Fruit fly (Drosophila melanogaster) S2 (cell line): ENCODE measurements around the gene CG13737.

Source experiments
- CG8478 ChIP-seq: fragments of >200 bp; optimal IDR thresholded peaks from 2 replicates; lab custom pipeline; 2018
- CTCF ChIP-seq, 2 experiments: fragments of >200 bp; optimal IDR thresholded peaks; 2 replicates each; lab custom pipeline; 2018

DNA sequence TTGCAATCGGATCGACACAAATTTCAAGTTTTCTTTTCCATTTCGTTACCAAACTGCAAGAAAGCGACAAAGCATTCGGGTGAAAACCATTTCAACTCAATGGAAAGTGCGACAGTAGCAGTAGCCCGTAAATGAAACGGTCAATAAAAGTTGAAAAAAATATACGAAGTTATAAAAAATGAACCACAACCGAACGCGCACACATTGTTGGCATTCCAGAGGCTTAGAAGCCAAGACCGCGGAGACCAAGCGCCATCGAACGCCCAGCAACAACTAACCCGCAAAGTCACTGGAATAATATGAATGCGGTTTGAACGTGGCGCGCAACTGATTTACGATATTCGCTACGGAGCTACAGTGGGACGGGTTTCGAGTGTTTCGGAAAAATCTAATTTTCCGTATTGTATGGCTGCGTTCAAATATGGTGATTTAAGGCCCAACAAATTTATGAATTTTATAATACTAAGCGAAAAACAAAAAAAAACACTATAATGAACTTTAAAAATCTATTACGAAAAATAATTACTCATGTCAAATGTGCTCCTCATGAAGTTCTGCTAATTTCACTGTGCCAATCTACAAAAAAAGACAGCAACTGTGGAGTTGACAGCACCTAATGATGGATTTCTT lies 43.3 kb downstream of the CG13737 start:
- TF ChIP-seq CG8478 (lab: Kevin White, UChicago): no peak
- TF ChIP-seq CTCF (optimal IDR thresholded peaks at IDR 0.05; lab: Kevin White, UChicago): no peak
